Worm (Caenorhabditis elegans) whole organism, early embryonic: Measurements from ENCODE around the gene oig-2.
"Not testable (repeated sequence)": the region's sequence is repeated elsewhere in the genome, so short reads cannot be mapped to it uniquely, and the experiment has no call there.

Experiments used
- B0310.2 ChIP-seq: sonication (generic microtip); optimal IDR thresholded peaks from 2 replicates; lab custom pipeline; 2016; ENCODE audit warnings: mild to moderate bottlenecking, missing genetic modification characterization, missing compliant biosample characterization
- F13C5.2 ChIP-seq: sonication (generic microtip); optimal IDR thresholded peaks from 2 replicates; lab custom pipeline; 2017; ENCODE audit warnings: mild to moderate bottlenecking, missing genetic modification characterization, inconsistent platforms, missing compliant biosample characterization
- aly-1 ChIP-seq: sonication (generic microtip); optimal IDR thresholded peaks from 2 replicates; lab custom pipeline; 2016; ENCODE audit warnings: missing genetic modification characterization, missing compliant biosample characterization
- ama-1 ChIP-seq: fragments of 150-350 bp; optimal IDR thresholded peaks from 2 replicates; lab custom pipeline; 2014
- ceh-13 ChIP-seq: fragments of 200-800 bp; sonication (Bioruptor generic); optimal IDR thresholded peaks from 2 replicates; lab custom pipeline; 2018; ENCODE audit warnings: mild to moderate bottlenecking, missing genetic modification characterization, missing compliant biosample characterization
- ceh-36 ChIP-seq: sonication (generic microtip); optimal IDR thresholded peaks from 2 replicates; lab custom pipeline; 2016; ENCODE audit warnings: missing genetic modification characterization, inconsistent platforms, missing compliant biosample characterization
- ets-7 ChIP-seq: sonication (generic microtip); optimal IDR thresholded peaks from 2 replicates; lab custom pipeline; 2016; ENCODE audit warnings: missing genotype, missing genetic modification characterization, missing compliant biosample characterization
- flt-1 ChIP-seq: fragments of 200-800 bp; sonication (Bioruptor generic); IDR thresholded peaks from 2 replicates; pipeline ENCODE4 v1.3.6; 2022; ENCODE audit warnings: missing genetic modification characterization, missing compliant biosample characterization
- hmbx-1 ChIP-seq: sonication (generic microtip); optimal IDR thresholded peaks from 2 replicates; lab custom pipeline; 2016; ENCODE audit warnings: mild to moderate bottlenecking, missing genetic modification characterization, missing compliant biosample characterization
- hmg-4 ChIP-seq: fragments of 200-800 bp; sonication (Bioruptor generic); optimal IDR thresholded peaks from 2 replicates; lab custom pipeline; 2018; ENCODE audit warnings: mild to moderate bottlenecking, missing genetic modification characterization, missing compliant biosample characterization
- hnd-1 ChIP-seq: sonication (generic microtip); optimal IDR thresholded peaks from 2 replicates; lab custom pipeline; 2016; ENCODE audit warnings: missing genetic modification characterization, missing compliant biosample characterization
- pes-1 ChIP-seq: fragments of 200-800 bp; sonication (Bioruptor generic); IDR thresholded peaks from 2 replicates; pipeline ENCODE4 v1.3.6; 2022; ENCODE audit warnings: missing genetic modification reagents, missing genetic modification characterization, missing compliant biosample characterization
- scrt-1 ChIP-seq: fragments of 200-800 bp; sonication (Bioruptor generic); IDR thresholded peaks from 2 replicates; pipeline ENCODE4 v1.3.6; 2022; ENCODE audit warnings: missing genetic modification characterization, missing compliant biosample characterization
- sea-1 ChIP-seq: fragments of 200-800 bp; sonication (Bioruptor generic); conservative IDR thresholded peaks from 2 replicates; pipeline ENCODE4 v1.3.6; 2022; ENCODE audit warnings: missing genetic modification characterization, missing compliant biosample characterization
- tbx-11 ChIP-seq: fragments of 200-800 bp; sonication (Bioruptor generic); IDR thresholded peaks from 2 replicates; pipeline ENCODE4 v1.3.6; 2022; ENCODE audit warnings: missing genetic modification characterization, missing compliant biosample characterization
- tbx-37 ChIP-seq: fragments of 200-800 bp; sonication (Bioruptor generic); conservative IDR thresholded peaks from 2 replicates; pipeline ENCODE4 v1.3.6; 2022; ENCODE audit warnings: missing genetic modification reagents, missing genetic modification characterization, missing compliant biosample characterization
- tra-4 ChIP-seq: sonication (generic microtip); optimal IDR thresholded peaks from 2 replicates; lab custom pipeline; 2017; ENCODE audit warnings: missing genetic modification characterization, missing compliant biosample characterization

oig-2 gene

ce11 chrII:13007717-13008461 is at the start of gene oig-2:
TSS of gene oig-2 (minus strand) at chrII:13008164.
- TF ChIP-seq F13C5.2 (no peak), ceh-36 (tag; lab: Kevin White, UChicago) (no peak), tra-4 (tag; lab: Kevin White, UChicago) (no peak), ama-1 (lab: Kevin White, UChicago) (no peak), hmg-4 (no peak), hmbx-1 (tag; lab: Kevin White, UChicago) (no peak), flt-1 (GFP tag; lab: Robert Waterston, UW) (no peak), aly-1 (tag; lab: Kevin White, UChicago) (no peak), tbx-37 (GFP tag; lab: Robert Waterston, UW) (no peak), pes-1 (GFP tag; lab: Robert Waterston, UW) (no peak)

ce11 chrII:13056580-13056979 is 48.6 kb upstream of the oig-2 start, which contains the start of gene zyx-1:
TSS of gene zyx-1 (plus strand) at chrII:13056910.
- TF ChIP-seq ets-7 (tag; lab: Kevin White, UChicago) (no peak), ceh-36 (tag; lab: Kevin White, UChicago) (no peak), hmg-4 (no peak), tbx-11 (GFP tag; lab: Robert Waterston, UW) (no peak), sea-1 (GFP tag; lab: Robert Waterston, UW) (no peak), B0310.2 (tag; lab: Kevin White, UChicago) (no peak), hnd-1 (tag; lab: Kevin White, UChicago) (no peak), hmbx-1 (tag; lab: Kevin White, UChicago) (no peak), scrt-1 (no peak), tbx-37 (GFP tag; lab: Robert Waterston, UW) (no peak), flt-1 (GFP tag; lab: Robert Waterston, UW) (no peak), F13C5.2 (no peak), pes-1 (GFP tag; lab: Robert Waterston, UW) (no peak), ama-1 (lab: Kevin White, UChicago) (no peak), tra-4 (tag; lab: Kevin White, UChicago) (no peak), ceh-13 (GFP tag; lab: Kevin White, UChicago) (no peak)

ce11 chrII:13053443-13053842 is 45.5 kb upstream of the oig-2 start:
- TF ChIP-seq ama-1 (lab: Kevin White, UChicago) (no peak), aly-1 (tag; lab: Kevin White, UChicago) (no peak), sea-1 (GFP tag; lab: Robert Waterston, UW) (no peak), ceh-36 (tag; lab: Kevin White, UChicago) (no peak), B0310.2 (tag; lab: Kevin White, UChicago) (no peak), hmg-4 (no peak), tra-4 (tag; lab: Kevin White, UChicago) (no peak), ets-7 (tag; lab: Kevin White, UChicago) (no peak), pes-1 (GFP tag; lab: Robert Waterston, UW) (no peak), flt-1 (GFP tag; lab: Robert Waterston, UW) (no peak), ceh-13 (GFP tag; lab: Kevin White, UChicago) (no peak), tbx-11 (GFP tag; lab: Robert Waterston, UW) (no peak), scrt-1 (no peak), hmbx-1 (tag; lab: Kevin White, UChicago) (no peak), tbx-37 (GFP tag; lab: Robert Waterston, UW) (no peak), F13C5.2 (no peak), hnd-1 (tag; lab: Kevin White, UChicago) (no peak)

ce11 chrII:13050050-13050449 is 42.1 kb upstream of the oig-2 start:
- no peak for TF ChIP-seq ama-1 (lab: Kevin White, UChicago)
- no peak for TF ChIP-seq tra-4 (tag; lab: Kevin White, UChicago)
- TF ChIP-seq hmg-4, result no peak
- no peak for TF ChIP-seq ets-7 (tag; lab: Kevin White, UChicago)
- no peak for TF ChIP-seq tbx-11 (GFP tag; lab: Robert Waterston, UW)
- TF ChIP-seq tbx-37 (GFP tag; lab: Robert Waterston, UW), result no peak
- TF ChIP-seq scrt-1, result no peak
- no peak for TF ChIP-seq aly-1 (tag; lab: Kevin White, UChicago)

- not testable (repeated sequence) for TF ChIP-seq hnd-1 (tag; lab: Kevin White, UChicago); tbx-37 (GFP tag; lab: Robert Waterston, UW); ets-7 (tag; lab: Kevin White, UChicago)
Observed at ce11 chrII:13047609-13048008, 39.6 kb upstream of the oig-2 start, which contains the start of gene F42G4.2. TSS of gene F42G4.2 (plus strand) at chrII:13047909.

- TF ChIP-seq pes-1 (GFP tag; lab: Robert Waterston, UW); ama-1 (lab: Kevin White, UChicago); tbx-37 (GFP tag; lab: Robert Waterston, UW): not testable (repeated sequence)
Observed at ce11 chrII:13047106-13047505, 39.1 kb upstream of the oig-2 start, which contains the start of gene F42G4.7. TSS of gene F42G4.7 (minus strand) at chrII:13047290.

- not testable (repeated sequence) for TF ChIP-seq tra-4 (tag; lab: Kevin White, UChicago); flt-1 (GFP tag; lab: Robert Waterston, UW); sea-1 (GFP tag; lab: Robert Waterston, UW)
Observed at ce11 chrII:13043433-13044054, 35.6 kb upstream of the oig-2 start, which contains the start of gene puf-6. TSS of gene puf-6 (minus strand) at chrII:13043445.
